Worm (Caenorhabditis elegans) whole organism, L4/young adult: ENCODE measurements around the gene F42F12.14.

ENCODE experiments used
- W03F9.2 ChIP-seq: fragments of 150-350 bp; optimal IDR thresholded peaks from 2 replicates; lab custom pipeline; 2014; ENCODE audit warnings: missing biosample characterization, missing genetic modification characterization
- dao-5 ChIP-seq: sonication (generic microtip); optimal IDR thresholded peaks from 2 replicates; lab custom pipeline; 2016; ENCODE audit warnings: missing genotype, missing genetic modification characterization, moderate library complexity, missing compliant biosample characterization
- him-1 ChIP-seq: sonication (generic microtip); optimal IDR thresholded peaks from 2 replicates; lab custom pipeline; 2016; ENCODE audit warnings: missing genotype, missing genetic modification reagents, missing genetic modification characterization, missing compliant biosample characterization

DNA sequence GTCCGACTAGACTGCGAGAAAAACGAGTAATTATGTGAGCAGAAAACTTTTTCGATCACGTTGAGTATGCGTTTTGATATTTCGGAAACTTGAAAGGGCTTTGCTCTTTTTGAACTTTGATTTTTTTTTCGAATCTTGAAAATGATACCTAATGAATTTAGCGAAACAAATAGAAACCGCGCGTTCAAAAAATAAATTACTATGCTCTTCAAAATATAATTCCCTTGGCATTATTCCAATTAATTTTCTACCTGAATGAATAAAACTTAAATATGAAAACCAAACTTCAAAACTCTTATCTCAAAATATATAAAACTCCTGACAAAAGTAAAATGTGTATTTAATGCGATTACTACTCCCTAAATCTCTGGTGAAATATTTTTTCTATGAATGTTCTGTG, 33.2 kb upstream of the F42F12.14 start, which contains the start of gene xtr-2:
- TF ChIP-seq W03F9.2 (tag; lab: Kevin White, UChicago) (no peak), dao-5 (tag; lab: Kevin White, UChicago) (no peak), him-1 (tag; lab: Kevin White, UChicago) (no peak)
